Worm (Caenorhabditis elegans) whole organism, midembryonic: ENCODE data around the gene arrd-6.

Experiments
- T22C8.4 ChIP-seq: fragments of 200-800 bp; sonication (Bioruptor generic); IDR thresholded peaks from 2 replicates; pipeline ENCODE4 v1.3.6; 2022; ENCODE audit warnings: missing genetic modification characterization, missing compliant biosample characterization
- flt-1 ChIP-seq: fragments of 200-800 bp; sonication (Bioruptor generic); IDR thresholded peaks from 2 replicates; pipeline ENCODE4 v1.3.6; 2022; ENCODE audit warnings: missing genetic modification characterization, missing compliant biosample characterization
- klf-2 ChIP-seq: fragments of 200-800 bp; sonication (Bioruptor generic); conservative IDR thresholded peaks from 2 replicates; pipeline ENCODE4 v1.3.6; 2022; ENCODE audit warnings: missing genetic modification reagents, missing genetic modification characterization, missing compliant biosample characterization
- med-1 ChIP-seq: sonication (generic microtip); optimal IDR thresholded peaks from 2 replicates; lab custom pipeline; 2017; ENCODE audit warnings: missing genetic modification characterization, mild to moderate bottlenecking, missing compliant biosample characterization, antibody characterized with exemption, missing genetic modification reagents; ENCODE audit not compliant: insufficient read depth
- tab-1 ChIP-seq: fragments of 200-800 bp; sonication (Bioruptor generic); IDR thresholded peaks from 2 replicates; pipeline ENCODE4 v1.3.6; 2022; ENCODE audit warnings: missing genetic modification characterization, missing compliant biosample characterization
- ztf-29 ChIP-seq: fragments of 200-800 bp; sonication (Bioruptor generic); IDR thresholded peaks from 2 replicates; pipeline ENCODE4 v1.3.6; 2022; ENCODE audit warnings: missing genetic modification reagents, missing genetic modification characterization, missing compliant biosample characterization

- TF ChIP-seq flt-1: peak; percentile 86
- peak; percentile 60; the same call in 1 of the 2 replicates for TF ChIP-seq T22C8.4 (GFP tag; lab: Robert Waterston, UW)
- peak; percentile 78 for TF ChIP-seq ztf-29 (GFP tag; lab: Robert Waterston, UW)
- TF ChIP-seq klf-2 (GFP tag; lab: Robert Waterston, UW): peak; percentile 74
- no peak for TF ChIP-seq med-1 (GFP tag; lab: Kevin White, UChicago)
- TF ChIP-seq tab-1: peak; percentile 84
These were observed 15.1 kb downstream of the arrd-6 start for ce11 chrII:11157660-11158059.
